Fruit fly (Drosophila melanogaster) whole organism, prepupa: ENCODE measurements around the gene spen.

ENCODE experiments used
- Blimp-1 ChIP-seq: fragments of 200-800 bp; sonication (Bioruptor generic); optimal IDR thresholded peaks from 3 replicates; lab custom pipeline; 2017; ENCODE audit warnings: missing biosample characterization, missing genetic modification characterization, mild to moderate bottlenecking, moderate library complexity, missing genetic modification reagents
- CG3919 ChIP-seq: fragments of 200-800 bp; sonication (Bioruptor generic); optimal IDR thresholded peaks from 3 replicates; lab custom pipeline; 2016; ENCODE audit warnings: missing biosample characterization, missing genetic modification characterization
- CG4318 ChIP-seq: fragments of 200-800 bp; sonication (Bioruptor generic); optimal IDR thresholded peaks from 3 replicates; lab custom pipeline; 2017; ENCODE audit warnings: missing biosample characterization, mild to moderate bottlenecking, missing genetic modification characterization
- CG8319 ChIP-seq: fragments of 200-800 bp; sonication (Bioruptor generic); optimal IDR thresholded peaks from 3 replicates; lab custom pipeline; 2016; ENCODE audit warnings: missing biosample characterization, missing genetic modification characterization
- CG8632 ChIP-seq: fragments of 200-800 bp; sonication (Bioruptor generic); optimal IDR thresholded peaks from 3 replicates; lab custom pipeline; 2016; ENCODE audit warnings: missing biosample characterization, missing genetic modification characterization
- Eip75B ChIP-seq: fragments of 200-800 bp; sonication (Bioruptor generic); optimal IDR thresholded peaks from 3 replicates; lab custom pipeline; 2016; ENCODE audit warnings: missing biosample characterization, missing genetic modification characterization
- Eip78C ChIP-seq: fragments of 200-800 bp; sonication (Bioruptor generic); peaks from one replicate; lab custom pipeline; 2016; ENCODE audit warnings: missing biosample characterization, missing genetic modification characterization
- Lpt ChIP-seq: fragments of 200-800 bp; sonication (Bioruptor generic); optimal IDR thresholded peaks from 3 replicates; lab custom pipeline; 2016; ENCODE audit warnings: missing biosample characterization, missing genetic modification characterization
- Sox15 ChIP-seq: fragments of 200-800 bp; sonication (Bioruptor generic); optimal IDR thresholded peaks from 3 replicates; lab custom pipeline; 2016; ENCODE audit warnings: missing biosample characterization, missing genetic modification characterization
- esn ChIP-seq: fragments of 200-800 bp; sonication (Bioruptor generic); optimal IDR thresholded peaks from 2 replicates; lab custom pipeline; 2016; ENCODE audit warnings: missing biosample characterization, mild to moderate bottlenecking, missing genetic modification characterization, moderate library complexity
- fd85E ChIP-seq: fragments of 200-800 bp; sonication (Bioruptor generic); optimal IDR thresholded peaks from 3 replicates; lab custom pipeline; 2016; ENCODE audit warnings: missing biosample characterization, missing genetic modification characterization
- svp ChIP-seq: fragments of 200-800 bp; sonication (Bioruptor generic); peaks from one replicate; lab custom pipeline; 2016; ENCODE audit warnings: missing biosample characterization, missing genetic modification characterization
- vri ChIP-seq: fragments of 200-800 bp; sonication (Bioruptor generic); optimal IDR thresholded peaks from 3 replicates; lab custom pipeline; 2016; ENCODE audit warnings: missing biosample characterization, mild to moderate bottlenecking, missing genetic modification characterization

DNA sequence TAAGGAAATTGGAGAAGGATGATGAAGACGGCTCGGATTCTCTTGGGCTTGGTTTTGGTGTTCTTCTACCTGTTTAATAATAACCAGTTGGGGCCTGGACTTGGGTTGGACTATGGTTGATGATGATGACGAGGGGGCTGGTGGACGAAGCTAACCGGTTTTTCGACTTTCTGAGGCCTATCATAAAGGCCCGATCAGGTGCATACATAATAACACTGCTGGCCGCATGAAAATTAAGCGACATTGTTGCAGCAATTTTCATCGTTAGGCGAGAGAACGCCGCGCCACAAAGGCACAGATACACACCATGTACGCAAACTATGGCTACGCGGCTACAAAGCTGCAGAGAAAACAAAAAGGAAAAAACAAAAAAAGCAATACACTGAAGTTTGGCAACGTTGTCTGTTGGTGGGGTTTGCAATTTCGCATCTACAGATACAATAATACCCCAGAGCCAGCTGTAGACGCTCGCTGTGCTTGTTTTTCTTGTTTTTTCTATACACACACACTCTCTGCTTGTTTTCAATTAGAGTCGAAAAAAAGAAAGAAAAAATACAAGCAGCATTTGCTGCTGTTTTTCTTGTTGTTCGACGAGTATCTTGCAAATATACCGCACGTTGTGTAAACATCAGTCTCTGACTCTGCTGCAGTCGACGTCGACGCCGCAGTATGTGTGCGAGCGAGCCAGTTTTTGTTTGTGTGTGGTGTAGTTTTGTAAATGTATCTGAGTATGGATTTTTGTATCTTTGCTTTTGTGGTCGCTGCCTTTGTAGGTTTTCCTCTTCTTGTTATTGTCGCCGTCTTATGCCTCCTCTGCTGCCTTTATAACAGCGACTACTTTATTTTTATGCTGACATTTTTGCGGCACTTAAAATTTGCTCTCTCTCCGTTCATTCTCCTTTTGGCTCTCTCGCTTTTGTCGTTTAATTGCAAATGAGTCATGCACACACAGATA, 7.6 kb downstream of the spen start:
- peak; percentile 68 for TF ChIP-seq CG8319 (GFP tag; lab: Kevin White, UChicago)
- peak; percentile 50 for TF ChIP-seq CG4318 (GFP tag; lab: Kevin White, UChicago)
- TF ChIP-seq Eip78C (GFP tag; lab: Kevin White, UChicago): peak; percentile 95
- TF ChIP-seq fd85E (GFP tag; lab: Kevin White, UChicago): peak; percentile 88
- TF ChIP-seq Blimp-1 (GFP tag; lab: Kevin White, UChicago): peak; percentile 66
- peak; percentile 99 for TF ChIP-seq Lpt
- peak; percentile 69 for TF ChIP-seq esn (GFP tag; lab: Kevin White, UChicago)
- TF ChIP-seq Sox15 (GFP tag; lab: Kevin White, UChicago): no peak
- peak; percentile 85 for TF ChIP-seq CG3919 (GFP tag; lab: Kevin White, UChicago)
- TF ChIP-seq svp: peak; percentile 80
- peak; percentile 90 for TF ChIP-seq Eip75B (GFP tag; lab: Kevin White, UChicago)
- TF ChIP-seq CG8632: peak; percentile 80
- peak; percentile 97 for TF ChIP-seq vri (GFP tag; lab: Kevin White, UChicago)
